Worm (Caenorhabditis elegans): ENCODE measurements around the gene ZK666.4.

- no peak for TF ChIP-seq ceh-82 (tag; optimal IDR thresholded peaks at IDR 0.05)
- TF ChIP-seq elt-2 (tag; optimal IDR thresholded peaks at IDR 0.05): no peak
- TF ChIP-seq C04F5.9 (tag; optimal IDR thresholded peaks at IDR 0.05): no peak
- no peak for TF ChIP-seq ceh-88 (GFP tag; IDR thresholded peaks at IDR 0.05)
- TF ChIP-seq unc-130 (tag; optimal IDR thresholded peaks at IDR 0.05): no peak
- TF ChIP-seq nhr-237 (tag; optimal IDR thresholded peaks at IDR 0.05): no peak
Observed at ce11 chrII:10471790-10472189, 5.3 kb upstream of the ZK666.4 start, which contains the start of gene ZK666.2.
